Worm (Caenorhabditis elegans): Measurements from ENCODE around the gene ZK643.5.

ce11 chrIII:8964684-8965283, 8.8 kb upstream of the ZK643.5 start:
- no peak for TF ChIP-seq R02D3.7 (tag; optimal IDR thresholded peaks at IDR 0.05)
- no peak for TF ChIP-seq mdl-1 (tag; optimal IDR thresholded peaks at IDR 0.05)
- no peak for TF ChIP-seq egl-5 (tag; optimal IDR thresholded peaks at IDR 0.05)
- TF ChIP-seq fkh-10 (GFP tag; optimal IDR thresholded peaks at IDR 0.05) = no peak
- TF ChIP-seq unc-62 (GFP tag; optimal IDR thresholded peaks at IDR 0.05) = no peak
- no peak for TF ChIP-seq tbx-2 (tag; optimal IDR thresholded peaks at IDR 0.05)
- TF ChIP-seq lin-39 (tag; optimal IDR thresholded peaks at IDR 0.05) = no peak

Measured in whole organism, L3 larva.